Fruit fly (Drosophila melanogaster) whole organism, embryonic: Measurements from ENCODE around the gene CG12768.
A peak's percentile ranks its signal among the peaks of the same experiment; 100 is the strongest.

Experiments
- Bteb2 ChIP-seq: fragments of 200-800 bp; sonication (Bioruptor generic); optimal IDR thresholded peaks from 2 replicates; lab custom pipeline; 2016; ENCODE audit warnings: missing biosample characterization, missing genetic modification characterization
- CG10274 ChIP-seq: fragments of 200-800 bp; sonication (Bioruptor generic); optimal IDR thresholded peaks from 3 replicates; lab custom pipeline; 2017; ENCODE audit warnings: missing biosample characterization, mild to moderate bottlenecking, missing genetic modification characterization
- CG10462 ChIP-seq: fragments of 200-800 bp; sonication (Bioruptor generic); optimal IDR thresholded peaks from 2 replicates; lab custom pipeline; 2016; ENCODE audit warnings: missing biosample characterization, missing genetic modification characterization
- CG10565 ChIP-seq: fragments of 200-800 bp; sonication (Bioruptor generic); optimal IDR thresholded peaks from 3 replicates; lab custom pipeline; 2016; ENCODE audit warnings: missing biosample characterization, mild to moderate bottlenecking, missing genetic modification characterization
- CG11696 ChIP-seq: fragments of 200-800 bp; sonication (Bioruptor generic); IDR thresholded peaks from 2 replicates; pipeline ENCODE4 v1.3.6; 2022; ENCODE audit warnings: missing biosample characterization, missing genetic modification characterization
- CG12104 ChIP-seq: fragments of 200-800 bp; sonication (Bioruptor generic); optimal IDR thresholded peaks from 3 replicates; lab custom pipeline; 2016; ENCODE audit warnings: missing biosample characterization, missing genetic modification characterization
- CG12299 ChIP-seq: fragments of 200-800 bp; sonication (Bioruptor generic); optimal IDR thresholded peaks from 2 replicates; lab custom pipeline; 2018; ENCODE audit warnings: missing biosample characterization, mild to moderate bottlenecking, missing genetic modification characterization
- CG14860 ChIP-seq: fragments of 200-800 bp; sonication (Bioruptor generic); IDR thresholded peaks from 3 replicates; pipeline ENCODE4 v1.3.6; 2022; ENCODE audit warnings: missing biosample characterization, missing genetic modification characterization; ENCODE audit not compliant: partially characterized antibody
- CG15011 ChIP-seq: fragments of 200-800 bp; sonication (Bioruptor generic); optimal IDR thresholded peaks from 3 replicates; lab custom pipeline; 2018; ENCODE audit warnings: missing biosample characterization, mild to moderate bottlenecking, missing genetic modification characterization
- CG15073 ChIP-seq: fragments of 200-800 bp; sonication (Bioruptor generic); optimal IDR thresholded peaks from 2 replicates; lab custom pipeline; 2016; ENCODE audit warnings: missing biosample characterization, missing genetic modification characterization
- CG17802 ChIP-seq: fragments of 200-800 bp; sonication (Bioruptor generic); optimal IDR thresholded peaks from 2 replicates; lab custom pipeline; 2018; ENCODE audit warnings: missing biosample characterization, mild to moderate bottlenecking, missing genetic modification characterization, moderate library complexity
- CG2129 ChIP-seq: fragments of 200-800 bp; sonication (Bioruptor generic); IDR thresholded peaks from 2 replicates; pipeline ENCODE4 v1.3.6; 2022; ENCODE audit warnings: missing biosample characterization, missing genetic modification characterization; ENCODE audit not compliant: partially characterized antibody
- CG2889 ChIP-seq: fragments of 200-800 bp; sonication (Bioruptor generic); IDR thresholded peaks from 3 replicates; pipeline ENCODE4 v1.3.6; 2022; ENCODE audit warnings: missing biosample characterization, missing genetic modification characterization
- CG3065 ChIP-seq: fragments of 200-800 bp; sonication (Bioruptor generic); optimal IDR thresholded peaks from 2 replicates; lab custom pipeline; 2016; ENCODE audit warnings: missing biosample characterization, missing genetic modification characterization
- CG31388 ChIP-seq: fragments of 200-800 bp; sonication (Bioruptor generic); optimal IDR thresholded peaks from 2 replicates; lab custom pipeline; 2016; ENCODE audit warnings: missing biosample characterization, missing genetic modification characterization
- CG31441 ChIP-seq: fragments of 200-800 bp; sonication (Bioruptor generic); IDR thresholded peaks from 2 replicates; pipeline ENCODE4 v1.3.6; 2022; ENCODE audit warnings: missing biosample characterization, missing genetic modification characterization
- CG3281 ChIP-seq: fragments of 200-800 bp; sonication (Bioruptor generic); optimal IDR thresholded peaks from 3 replicates; lab custom pipeline; 2017; ENCODE audit warnings: missing biosample characterization, mild to moderate bottlenecking, missing genetic modification characterization
- CG33557 ChIP-seq: fragments of 200-800 bp; sonication (Bioruptor generic); optimal IDR thresholded peaks from 2 replicates; lab custom pipeline; 2019; ENCODE audit warnings: missing biosample characterization, mild to moderate bottlenecking, missing genetic modification characterization, moderate library complexity
- CG3847 ChIP-seq: fragments of 200-800 bp; sonication (Bioruptor generic); IDR thresholded peaks from 2 replicates; pipeline ENCODE4 v1.3.6; 2022; ENCODE audit warnings: missing biosample characterization, missing genetic modification characterization
- CG4707 ChIP-seq: fragments of 200-800 bp; sonication (Bioruptor generic); optimal IDR thresholded peaks from 2 replicates; lab custom pipeline; 2018; ENCODE audit warnings: missing biosample characterization, mild to moderate bottlenecking, missing genetic modification characterization, moderate library complexity
- CG9797 ChIP-seq: fragments of 200-800 bp; sonication (Bioruptor generic); optimal IDR thresholded peaks from 3 replicates; lab custom pipeline; 2018; ENCODE audit warnings: missing biosample characterization, mild to moderate bottlenecking, missing genetic modification characterization
- D19B ChIP-seq: fragments of 200-800 bp; sonication (Bioruptor generic); optimal IDR thresholded peaks from 2 replicates; lab custom pipeline; 2017; ENCODE audit warnings: missing biosample characterization, mild to moderate bottlenecking, missing genetic modification characterization
- HLH3B ChIP-seq: fragments of 200-800 bp; sonication (Bioruptor generic); IDR thresholded peaks from 2 replicates; pipeline ENCODE4 v1.3.6; 2022; ENCODE audit warnings: missing biosample characterization, missing genetic modification characterization
- HLH4C ChIP-seq: fragments of 200-800 bp; sonication (Bioruptor generic); IDR thresholded peaks from 3 replicates; pipeline ENCODE4 v1.3.6; 2022; ENCODE audit warnings: missing biosample characterization, missing genetic modification characterization; ENCODE audit not compliant: partially characterized antibody
- HLH54F ChIP-seq: fragments of 200-800 bp; sonication (Bioruptor generic); optimal IDR thresholded peaks from 3 replicates; lab custom pipeline; 2016; ENCODE audit warnings: missing biosample characterization, missing genetic modification characterization
- Hr39 ChIP-seq: fragments of >200 bp; optimal IDR thresholded peaks from 2 replicates; lab custom pipeline; 2017
- Mes4 ChIP-seq: fragments of 200-800 bp; sonication (Bioruptor generic); optimal IDR thresholded peaks from 2 replicates; lab custom pipeline; 2016; ENCODE audit warnings: missing biosample characterization, missing genetic modification characterization
- Mrtf ChIP-seq: fragments of 200-800 bp; sonication (Bioruptor generic); IDR thresholded peaks from 3 replicates; pipeline ENCODE4 v1.3.6; 2022; ENCODE audit warnings: missing biosample characterization, missing genetic modification characterization
- NFAT ChIP-seq: fragments of 200-800 bp; sonication (Bioruptor generic); IDR thresholded peaks from 2 replicates; pipeline ENCODE4 v1.3.6; 2022; ENCODE audit warnings: missing biosample characterization, missing genetic modification characterization
- Usf ChIP-seq: fragments of 200-800 bp; sonication (Bioruptor generic); optimal IDR thresholded peaks from 2 replicates; lab custom pipeline; 2017; ENCODE audit warnings: missing genotype, missing biosample characterization, missing genetic modification characterization
- caup ChIP-seq: fragments of 200-800 bp; sonication (Bioruptor generic); optimal IDR thresholded peaks from 3 replicates; lab custom pipeline; 2017; ENCODE audit warnings: missing biosample characterization, mild to moderate bottlenecking, missing genetic modification characterization, moderate library complexity; ENCODE audit not compliant: severe bottlenecking
- ci ChIP-seq: fragments of 200-800 bp; sonication (Bioruptor generic); IDR thresholded peaks from 3 replicates; pipeline ENCODE4 v1.3.6; 2022; ENCODE audit warnings: missing biosample characterization, missing genetic modification characterization
- crc ChIP-seq: fragments of 200-800 bp; sonication (Bioruptor generic); optimal IDR thresholded peaks from 2 replicates; lab custom pipeline; 2016; ENCODE audit warnings: missing biosample characterization, missing genetic modification characterization
- esg ChIP-seq: fragments of 200-800 bp; sonication (Bioruptor generic); conservative IDR thresholded peaks from 2 replicates; pipeline ENCODE4 v1.3.6; 2022; ENCODE audit warnings: missing biosample characterization, missing genetic modification characterization
- exex ChIP-seq: fragments of 200-800 bp; sonication (Bioruptor generic); optimal IDR thresholded peaks from 4 replicates; lab custom pipeline; 2018; ENCODE audit warnings: missing biosample characterization, mild to moderate bottlenecking, missing genetic modification characterization, moderate library complexity
- eyg ChIP-seq: fragments of 200-800 bp; sonication (Bioruptor generic); optimal IDR thresholded peaks from 3 replicates; lab custom pipeline; 2016; ENCODE audit warnings: missing biosample characterization, missing genetic modification characterization
- fd64A ChIP-seq: fragments of 200-800 bp; sonication (Bioruptor generic); optimal IDR thresholded peaks from 3 replicates; lab custom pipeline; 2018; ENCODE audit warnings: missing biosample characterization, mild to moderate bottlenecking, missing genetic modification characterization
- jing ChIP-seq: fragments of 200-800 bp; sonication (Bioruptor generic); optimal IDR thresholded peaks from 2 replicates; lab custom pipeline; 2018; ENCODE audit warnings: missing biosample characterization, mild to moderate bottlenecking, missing genetic modification characterization
- ken ChIP-seq: fragments of 200-800 bp; sonication (Bioruptor generic); IDR thresholded peaks from 3 replicates; pipeline ENCODE4 v1.3.6; 2022; ENCODE audit warnings: missing biosample characterization, missing genetic modification characterization
- mirr ChIP-seq: fragments of 200-800 bp; sonication (Bioruptor generic); optimal IDR thresholded peaks from 3 replicates; lab custom pipeline; 2018; ENCODE audit warnings: missing biosample characterization, mild to moderate bottlenecking, missing genetic modification characterization
- nerfin-1 ChIP-seq: fragments of 200-800 bp; sonication (Bioruptor generic); optimal IDR thresholded peaks from 3 replicates; lab custom pipeline; 2019; ENCODE audit warnings: missing biosample characterization, mild to moderate bottlenecking, missing genetic modification characterization, moderate library complexity
- org-1 ChIP-seq: fragments of 200-800 bp; sonication (Bioruptor generic); optimal IDR thresholded peaks from 2 replicates; lab custom pipeline; 2017; ENCODE audit warnings: missing biosample characterization, missing genetic modification characterization
- pan ChIP-seq, 4 experiments: fragments of >200 bp in 3 of 4; fragments of 200-800 bp in 1 of 4; sonication (Bioruptor generic) in 1 of 4; optimal IDR thresholded peaks in 3 of 4; IDR thresholded peaks in 1 of 4; 2 replicates each; pipeline versions ENCODE4 v1.3.6 to Lab custom; 2017 to 2022; ENCODE audit warnings: missing biosample characterization in 2 of 4, missing genetic modification characterization in 2 of 4, mixed read lengths in 1 of 4
- repo ChIP-seq: fragments of 200-800 bp; sonication (Bioruptor generic); optimal IDR thresholded peaks from 2 replicates; lab custom pipeline; 2016; ENCODE audit warnings: missing biosample characterization, missing genetic modification characterization
- sc ChIP-seq, 3 experiments: fragments of >200 bp in 2 of 3; fragments of 200-800 bp in 1 of 3; sonication (Bioruptor generic) in 1 of 3; optimal IDR thresholded peaks; 2 replicates in 2 of 3; 3 replicates in 1 of 3; lab custom pipeline; 2017; ENCODE audit warnings: mild to moderate bottlenecking in 1 of 3, missing biosample characterization in 1 of 3, missing genetic modification characterization in 1 of 3, missing genetic modification reagents in 1 of 3
- sens-2 ChIP-seq: fragments of 200-800 bp; sonication (Bioruptor generic); IDR thresholded peaks from 2 replicates; pipeline ENCODE4 v1.3.6; 2022; ENCODE audit warnings: missing biosample characterization, missing genetic modification characterization
- tap ChIP-seq: fragments of 200-800 bp; optimal IDR thresholded peaks from 3 replicates; lab custom pipeline; 2019; ENCODE audit warnings: missing biosample characterization, mild to moderate bottlenecking, missing genetic modification characterization, moderate library complexity
- tup ChIP-seq: fragments of 200-800 bp; sonication (Bioruptor generic); optimal IDR thresholded peaks from 2 replicates; lab custom pipeline; 2016; ENCODE audit warnings: missing biosample characterization, mild to moderate bottlenecking, missing genetic modification characterization, moderate library complexity
- yki ChIP-seq: fragments of >200 bp; optimal IDR thresholded peaks from 3 replicates; lab custom pipeline; 2018

Gene CG12768

DNA sequence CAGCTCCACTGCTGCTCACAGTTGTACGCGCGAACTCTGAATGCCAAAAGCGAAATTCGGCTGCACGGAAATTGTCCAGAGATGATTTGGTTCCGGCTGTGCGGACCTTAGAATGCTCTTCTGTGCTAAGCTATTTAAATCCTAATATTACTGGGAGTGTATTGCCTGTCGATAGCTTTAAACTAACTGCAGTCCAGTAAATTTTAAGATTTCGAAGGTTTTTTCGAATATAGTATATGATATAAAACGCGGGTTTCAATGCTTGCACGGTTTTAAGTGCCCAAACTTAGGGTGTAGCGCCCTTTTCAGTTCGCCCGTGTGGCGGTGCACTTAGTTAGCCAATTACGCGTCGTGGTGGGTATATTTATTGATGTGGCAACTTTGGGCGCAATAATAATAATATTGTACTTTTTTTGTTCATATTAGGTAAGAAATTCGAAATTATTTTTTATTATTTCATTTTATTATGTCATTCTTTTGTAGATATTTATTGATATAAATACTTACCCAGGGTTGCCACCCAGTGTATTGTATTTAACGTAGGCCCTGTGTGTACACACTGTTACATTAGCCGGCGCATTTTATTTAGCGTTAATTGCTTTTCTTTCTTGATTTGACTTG lies 31.5 kb upstream of the CG12768 start, which contains the start of the genes Chro and Ssl1 (continued):
- TF ChIP-seq jing (peak; percentile 100), CG3281 (GFP tag; lab: Kevin White, UChicago) (peak; percentile 99), pan (optimal IDR thresholded peaks at IDR 0.05; lab: Kevin White, UChicago) (no peak), pan (GFP tag; optimal IDR thresholded peaks at IDR 0.05 in 1 of 2, IDR thresholded peaks at IDR 0.05 in 1 of 2) (peak in 1 of 2 experiments; percentile 100), CG15073 (GFP tag; lab: Kevin White, UChicago) (peak; percentile 95), Mrtf (GFP tag; lab: Robert Waterston, UW) (peak; percentile 100), CG2129 (GFP tag; lab: Robert Waterston, UW) (no peak), org-1 (GFP tag; lab: Kevin White, UChicago) (peak; percentile 100), CG2889 (peak; percentile 100), CG3847 (GFP tag; lab: Robert Waterston, UW) (peak; percentile 100), CG3065 (peak; percentile 100), ci (GFP tag; lab: Robert Waterston, UW) (peak; percentile 100), Bteb2 (GFP tag; lab: Kevin White, UChicago) (peak; percentile 100), crc (GFP tag; lab: Kevin White, UChicago) (peak; percentile 100), HLH54F (GFP tag; lab: Kevin White, UChicago) (peak; percentile 100), sc (optimal IDR thresholded peaks at IDR 0.05; lab: Kevin White, UChicago) (no peak), sc (GFP tag; optimal IDR thresholded peaks at IDR 0.05; lab: Kevin White, UChicago) (peak; percentile 100), CG11696 (peak; percentile 97), fd64A (peak; percentile 99), eyg (GFP tag; lab: Kevin White, UChicago) (peak; percentile 100), CG14860 (GFP tag; lab: Robert Waterston, UW) (0 out of 3 replicates have a peak, but pooled peaks have one; percentile 23), yki (lab: Kevin White, UChicago) (peak; percentile 40), Hr39 (lab: Kevin White, UChicago) (no peak), CG15011 (GFP tag; lab: Kevin White, UChicago) (peak; percentile 100), Mes4 (GFP tag; lab: Kevin White, UChicago) (peak; percentile 100), D19B (GFP tag; lab: Kevin White, UChicago) (peak; percentile 98), sens-2 (peak; percentile 100), CG17802 (tag; lab: Kevin White, UChicago) (peak; percentile 96), HLH3B (peak; percentile 100), CG10565 (peak; percentile 100), CG9797 (peak; percentile 91), CG12104 (GFP tag; lab: Kevin White, UChicago) (peak; percentile 100), tap (tag; lab: Kevin White, UChicago) (peak; percentile 100), exex (tag; lab: Kevin White, UChicago) (peak; percentile 96), repo (GFP tag; lab: Kevin White, UChicago) (peak; percentile 100), CG10462 (peak; percentile 100), nerfin-1 (tag; lab: Kevin White, UChicago) (peak; percentile 99), CG4707 (GFP tag; lab: Kevin White, UChicago) (peak; percentile 98), CG31388 (GFP tag; lab: Kevin White, UChicago) (peak; percentile 100), ken (GFP tag; lab: Robert Waterston, UW) (peak; percentile 100), caup (peak; percentile 100), tup (GFP tag; lab: Kevin White, UChicago) (peak; percentile 100), CG33557 (GFP tag; lab: Kevin White, UChicago) (peak; percentile 99), CG31441 (peak; percentile 99), esg (GFP tag; lab: Robert Waterston, UW) (peak; percentile 100), NFAT (GFP tag; lab: Robert Waterston, UW) (peak; percentile 99), HLH4C (GFP tag; lab: Robert Waterston, UW) (peak; percentile 8; the same call in 1 of the 3 replicates), Usf (GFP tag; lab: Kevin White, UChicago) (peak; percentile 100), CG10274 (GFP tag; lab: Kevin White, UChicago) (peak; percentile 100), CG12299 (tag; lab: Kevin White, UChicago) (peak; percentile 99), mirr (GFP tag; lab: Kevin White, UChicago) (peak; percentile 99)
